Fruit fly (Drosophila melanogaster) whole organism, embryonic: ENCODE measurements around the gene CG10948.
A peak's percentile ranks its signal among the peaks of the same experiment; 100 is the strongest.

ENCODE experiments used
- Atf3 ChIP-seq: fragments of 200-800 bp; sonication (Bioruptor generic); optimal IDR thresholded peaks from 3 replicates; lab custom pipeline; 2016; ENCODE audit warnings: missing biosample characterization, missing genetic modification characterization
- BEAF-32 ChIP-seq: fragments of 200-800 bp; sonication (Bioruptor generic); optimal IDR thresholded peaks from 3 replicates; lab custom pipeline; 2017; ENCODE audit warnings: missing biosample characterization, missing genetic modification characterization, mild to moderate bottlenecking, moderate library complexity, missing genetic modification reagents
- Bdp1 ChIP-seq: fragments of 200-800 bp; sonication (Bioruptor generic); optimal IDR thresholded peaks from 3 replicates; lab custom pipeline; 2016; ENCODE audit warnings: missing biosample characterization, missing genetic modification characterization
- CG10147 ChIP-seq: fragments of 200-800 bp; sonication (Bioruptor generic); optimal IDR thresholded peaks from 2 replicates; lab custom pipeline; 2019; ENCODE audit warnings: missing biosample characterization, mild to moderate bottlenecking, missing genetic modification characterization, moderate library complexity
- CG10209 ChIP-seq: fragments of 200-800 bp; sonication (Bioruptor generic); optimal IDR thresholded peaks from 3 replicates; lab custom pipeline; 2017; ENCODE audit warnings: missing biosample characterization, mild to moderate bottlenecking, missing genetic modification characterization, missing genetic modification reagents
- CG10979 ChIP-seq: fragments of 200-800 bp; sonication (Bioruptor generic); optimal IDR thresholded peaks from 2 replicates; lab custom pipeline; 2018; ENCODE audit warnings: missing biosample characterization, mild to moderate bottlenecking, missing genetic modification characterization, moderate library complexity
- CG11093 ChIP-seq: fragments of 200-800 bp; sonication (Bioruptor generic); IDR thresholded peaks from 3 replicates; pipeline ENCODE4 v1.3.6; 2022; ENCODE audit warnings: missing biosample characterization, missing genetic modification characterization
- CG11247 ChIP-seq: fragments of 200-800 bp; sonication (Bioruptor generic); IDR thresholded peaks from 2 replicates; pipeline ENCODE4 v1.3.6; 2022; ENCODE audit warnings: missing biosample characterization, missing genetic modification characterization
- CG11504 ChIP-seq: fragments of 200-800 bp; sonication (Bioruptor generic); optimal IDR thresholded peaks from 3 replicates; lab custom pipeline; 2019; ENCODE audit warnings: missing biosample characterization, mild to moderate bottlenecking, missing genetic modification characterization, moderate library complexity
- CG11560 ChIP-seq: fragments of 200-800 bp; sonication (Bioruptor generic); IDR thresholded peaks from 3 replicates; pipeline ENCODE4 v1.3.6; 2022; ENCODE audit warnings: missing biosample characterization, missing genetic modification characterization
- CG11695 ChIP-seq: fragments of 200-800 bp; sonication (Bioruptor generic); IDR thresholded peaks from 3 replicates; pipeline ENCODE4 v1.3.6; 2022; ENCODE audit warnings: missing biosample characterization, missing genetic modification characterization
- CG12071 ChIP-seq: fragments of 200-800 bp; sonication (Bioruptor generic); optimal IDR thresholded peaks from 3 replicates; lab custom pipeline; 2018; ENCODE audit warnings: missing biosample characterization, mild to moderate bottlenecking, missing genetic modification characterization
- CG1233 ChIP-seq: fragments of 200-800 bp; sonication (Bioruptor generic); optimal IDR thresholded peaks from 4 replicates; lab custom pipeline; 2018; ENCODE audit warnings: missing biosample characterization, mild to moderate bottlenecking, missing genetic modification characterization
- CG13624 ChIP-seq: fragments of 200-800 bp; sonication (Bioruptor generic); optimal IDR thresholded peaks from 2 replicates; lab custom pipeline; 2016; ENCODE audit warnings: missing biosample characterization, missing genetic modification characterization
- CG1647 ChIP-seq: fragments of 200-800 bp; sonication (Bioruptor generic); optimal IDR thresholded peaks from 3 replicates; lab custom pipeline; 2016; ENCODE audit warnings: missing biosample characterization, missing genetic modification characterization
- CG16813 ChIP-seq: fragments of 200-800 bp; sonication (Bioruptor generic); IDR thresholded peaks from 3 replicates; pipeline ENCODE4 v1.3.6; 2022; ENCODE audit warnings: missing biosample characterization, missing genetic modification characterization; ENCODE audit not compliant: partially characterized antibody
- CG17829 ChIP-seq: fragments of 200-800 bp; optimal IDR thresholded peaks from 2 replicates; lab custom pipeline; 2019; ENCODE audit warnings: missing biosample characterization, mild to moderate bottlenecking, missing genetic modification characterization, moderate library complexity
- CG18011 ChIP-seq: fragments of 200-800 bp; sonication (Bioruptor generic); optimal IDR thresholded peaks from 2 replicates; lab custom pipeline; 2017; ENCODE audit warnings: missing biosample characterization, missing genetic modification characterization, mild to moderate bottlenecking, moderate library complexity, missing genotype
- CG30403 ChIP-seq: fragments of 200-800 bp; sonication (Bioruptor generic); optimal IDR thresholded peaks from 3 replicates; lab custom pipeline; 2016; ENCODE audit warnings: missing biosample characterization, missing genetic modification characterization
- CG3163 ChIP-seq: fragments of 200-800 bp; sonication (Bioruptor generic); optimal IDR thresholded peaks from 3 replicates; lab custom pipeline; 2016; ENCODE audit warnings: missing biosample characterization, missing genetic modification characterization
- CG3847 ChIP-seq: fragments of 200-800 bp; sonication (Bioruptor generic); IDR thresholded peaks from 2 replicates; pipeline ENCODE4 v1.3.6; 2022; ENCODE audit warnings: missing biosample characterization, missing genetic modification characterization
- CG42726 ChIP-seq: fragments of 200-800 bp; sonication (Bioruptor generic); IDR thresholded peaks from 2 replicates; pipeline ENCODE4 v1.3.6; 2022; ENCODE audit warnings: missing biosample characterization, missing genetic modification characterization; ENCODE audit not compliant: partially characterized antibody
- CG4617 ChIP-seq: fragments of 200-800 bp; sonication (Bioruptor generic); optimal IDR thresholded peaks from 3 replicates; lab custom pipeline; 2016; ENCODE audit warnings: missing biosample characterization, missing genetic modification characterization, borderline replicate concordance
- CG6689 ChIP-seq: fragments of 200-800 bp; sonication (Bioruptor generic); IDR thresholded peaks from 2 replicates; pipeline ENCODE4 v1.3.6; 2022; ENCODE audit warnings: missing biosample characterization, missing genetic modification characterization
- CHES-1-like ChIP-seq: fragments of 200-800 bp; sonication (Bioruptor generic); optimal IDR thresholded peaks from 2 replicates; lab custom pipeline; 2016; ENCODE audit warnings: missing biosample characterization, missing genetic modification characterization
- Dll ChIP-seq: fragments of 200-800 bp; sonication (Bioruptor generic); IDR thresholded peaks from 4 replicates; pipeline ENCODE4 v1.3.6; 2022; ENCODE audit warnings: missing biosample characterization, missing genetic modification characterization; ENCODE audit not compliant: partially characterized antibody
- HLH3B ChIP-seq: fragments of 200-800 bp; sonication (Bioruptor generic); IDR thresholded peaks from 2 replicates; pipeline ENCODE4 v1.3.6; 2022; ENCODE audit warnings: missing biosample characterization, missing genetic modification characterization
- NC2α ChIP-seq: fragments of 200-800 bp; sonication (Bioruptor generic); optimal IDR thresholded peaks from 2 replicates; lab custom pipeline; 2016; ENCODE audit warnings: missing biosample characterization, missing genetic modification characterization
- abd-A ChIP-seq: fragments of 200-800 bp; sonication (Bioruptor generic); optimal IDR thresholded peaks from 3 replicates; lab custom pipeline; 2019; ENCODE audit warnings: missing biosample characterization, mild to moderate bottlenecking, missing genetic modification characterization, moderate library complexity
- ac ChIP-seq: fragments of 200-800 bp; sonication (Bioruptor generic); optimal IDR thresholded peaks from 3 replicates; lab custom pipeline; 2017; ENCODE audit warnings: missing biosample characterization, mild to moderate bottlenecking, missing genetic modification characterization
- btn ChIP-seq: fragments of 200-800 bp; sonication (Bioruptor generic); optimal IDR thresholded peaks from 2 replicates; lab custom pipeline; 2016; ENCODE audit warnings: missing biosample characterization, missing genetic modification characterization
- chn ChIP-seq: fragments of 200-800 bp; sonication (Bioruptor generic); optimal IDR thresholded peaks from 2 replicates; lab custom pipeline; 2016; ENCODE audit warnings: missing biosample characterization, missing genetic modification characterization
- croc ChIP-seq: fragments of 200-800 bp; sonication (Bioruptor generic); conservative IDR thresholded peaks from 3 replicates; pipeline ENCODE4 v1.3.6; 2022; ENCODE audit warnings: missing biosample characterization, missing genetic modification characterization
- dimm ChIP-seq: fragments of 200-800 bp; sonication (Bioruptor generic); IDR thresholded peaks from 2 replicates; pipeline ENCODE4 v1.3.6; 2022; ENCODE audit warnings: missing biosample characterization, missing genetic modification characterization
- gce ChIP-seq: fragments of 200-800 bp; sonication (Bioruptor generic); IDR thresholded peaks from 3 replicates; pipeline ENCODE4 v1.3.6; 2022; ENCODE audit warnings: missing biosample characterization, missing genetic modification characterization
- gsb ChIP-seq: fragments of 200-800 bp; sonication (Bioruptor generic); IDR thresholded peaks from 2 replicates; pipeline ENCODE4 v1.3.6; 2022; ENCODE audit warnings: missing biosample characterization, missing genetic modification characterization
- knrl ChIP-seq: fragments of 200-800 bp; sonication (Bioruptor generic); IDR thresholded peaks from 3 replicates; pipeline ENCODE4 v1.3.6; 2022; ENCODE audit warnings: missing biosample characterization, missing genetic modification characterization; ENCODE audit not compliant: partially characterized antibody
- mam ChIP-seq: fragments of 200-800 bp; sonication (Bioruptor generic); optimal IDR thresholded peaks from 3 replicates; lab custom pipeline; 2016; ENCODE audit warnings: missing biosample characterization, missing genetic modification characterization
- mld ChIP-seq: fragments of 200-800 bp; sonication (Bioruptor generic); IDR thresholded peaks from 3 replicates; pipeline ENCODE4 v1.3.6; 2022; ENCODE audit warnings: missing biosample characterization, missing genetic modification characterization; ENCODE audit not compliant: partially characterized antibody
- nau ChIP-seq: fragments of 200-800 bp; sonication (Bioruptor generic); optimal IDR thresholded peaks from 3 replicates; lab custom pipeline; 2017; ENCODE audit warnings: missing biosample characterization, mild to moderate bottlenecking, missing genetic modification characterization, missing genetic modification reagents
- nerfin-2 ChIP-seq: fragments of 200-800 bp; sonication (Bioruptor generic); IDR thresholded peaks from 2 replicates; pipeline ENCODE4 v1.3.6; 2022; ENCODE audit warnings: missing biosample characterization, missing genetic modification characterization; ENCODE audit not compliant: partially characterized antibody
- pzg ChIP-seq: fragments of 200-800 bp; sonication (Bioruptor generic); optimal IDR thresholded peaks from 3 replicates; lab custom pipeline; 2018; ENCODE audit warnings: missing biosample characterization, mild to moderate bottlenecking, missing genetic modification characterization, moderate library complexity
- rib ChIP-seq: fragments of 200-800 bp; sonication (Bioruptor generic); IDR thresholded peaks from 2 replicates; pipeline ENCODE4 v1.3.6; 2022; ENCODE audit warnings: missing biosample characterization, missing genetic modification characterization
- schlank ChIP-seq: fragments of 200-800 bp; sonication (Bioruptor generic); optimal IDR thresholded peaks from 2 replicates; lab custom pipeline; 2018; ENCODE audit warnings: missing biosample characterization, mild to moderate bottlenecking, missing genetic modification characterization
- sens-2 ChIP-seq: fragments of 200-800 bp; sonication (Bioruptor generic); IDR thresholded peaks from 2 replicates; pipeline ENCODE4 v1.3.6; 2022; ENCODE audit warnings: missing biosample characterization, missing genetic modification characterization
- stwl ChIP-seq: fragments of 200-800 bp; sonication (Bioruptor generic); optimal IDR thresholded peaks from 3 replicates; lab custom pipeline; 2018; ENCODE audit warnings: missing biosample characterization, mild to moderate bottlenecking, missing genetic modification characterization, moderate library complexity
- ttk ChIP-seq: fragments of 200-800 bp; sonication (Bioruptor generic); IDR thresholded peaks from 2 replicates; pipeline ENCODE4 v2.1.2; 2022; ENCODE audit warnings: missing biosample characterization, missing genetic modification characterization
- twi ChIP-seq: fragments of 200-800 bp; optimal IDR thresholded peaks from 2 replicates; lab custom pipeline; 2019; ENCODE audit warnings: missing biosample characterization, mild to moderate bottlenecking, missing genetic modification characterization, moderate library complexity
- unc-4 ChIP-seq: fragments of 200-800 bp; sonication (Bioruptor generic); IDR thresholded peaks from 2 replicates; pipeline ENCODE4 v1.3.6; 2022; ENCODE audit warnings: missing biosample characterization, missing genetic modification characterization; ENCODE audit not compliant: partially characterized antibody
- wdn ChIP-seq: fragments of 200-800 bp; sonication (Bioruptor generic); IDR thresholded peaks from 2 replicates; pipeline ENCODE4 v1.3.6; 2022; ENCODE audit warnings: missing biosample characterization, missing genetic modification characterization

Gene CG10948

DNA sequence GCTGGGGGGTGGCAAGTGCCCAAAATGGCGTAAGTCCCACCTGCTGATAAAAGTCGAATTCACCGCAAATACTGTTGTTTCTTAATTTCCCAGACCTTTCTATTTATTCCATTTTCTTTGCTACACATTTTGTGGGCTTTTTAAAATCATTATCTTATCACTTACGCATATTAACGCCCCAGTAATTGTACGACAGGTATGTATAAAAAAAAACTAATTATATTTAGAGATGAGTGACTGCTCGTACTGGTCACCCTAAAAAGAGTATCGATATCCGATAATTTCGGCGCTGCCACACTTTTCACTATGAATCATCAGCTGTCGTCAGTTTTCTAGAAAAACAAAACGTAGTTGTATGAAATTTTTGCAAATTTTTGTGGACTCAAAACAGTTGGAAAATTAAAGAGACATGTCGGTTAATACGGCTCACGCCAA lies at the start of gene CG10948, which contains the start of gene Wbp2 (continued):
- TF ChIP-seq CG11504 (no peak), mld (GFP tag; lab: Robert Waterston, UW) (no peak), CG42726 (no peak; the same call in 1 of the 2 replicates), unc-4 (GFP tag; lab: Robert Waterston, UW) (peak; percentile 58), nau (GFP tag; lab: Kevin White, UChicago) (peak; percentile 37), Bdp1 (GFP tag; lab: Kevin White, UChicago) (no peak), CG11247 (GFP tag; lab: Robert Waterston, UW) (no peak), CG12071 (no peak), CG16813 (GFP tag; lab: Robert Waterston, UW) (peak; percentile 48; the same call in 1 of the 3 replicates), knrl (GFP tag; lab: Robert Waterston, UW) (0 out of 3 replicates have a peak, but pooled peaks have one; percentile 54), CG1647 (GFP tag; lab: Kevin White, UChicago) (no peak), wdn (GFP tag; lab: Robert Waterston, UW) (no peak), CG17829 (tag; lab: Kevin White, UChicago) (peak; percentile 41), BEAF-32 (peak; percentile 72), CG13624 (GFP tag; lab: Kevin White, UChicago) (peak; percentile 17), CG3847 (GFP tag; lab: Robert Waterston, UW) (no peak), CG3163 (GFP tag; lab: Kevin White, UChicago) (no peak), CG11560 (no peak), CG30403 (GFP tag; lab: Kevin White, UChicago) (no peak), HLH3B (GFP tag; lab: Robert Waterston, UW) (no peak), ac (GFP tag; lab: Kevin White, UChicago) (no peak), rib (GFP tag; lab: Robert Waterston, UW) (no peak), CG18011 (GFP tag; lab: Kevin White, UChicago) (peak; percentile 1), croc (GFP tag; lab: Robert Waterston, UW) (no peak), mam (GFP tag; lab: Kevin White, UChicago) (peak; percentile 2), CG10147 (no peak), CG10209 (GFP tag; lab: Kevin White, UChicago) (no peak), CG6689 (no peak), ttk (no peak), btn (no peak), dimm (GFP tag; lab: Robert Waterston, UW) (no peak), sens-2 (GFP tag; lab: Robert Waterston, UW) (no peak), schlank (no peak), CHES-1-like (peak; percentile 31), Atf3 (GFP tag; lab: Kevin White, UChicago) (peak; percentile 16), gsb (GFP tag; lab: Robert Waterston, UW) (no peak), twi (no peak), CG10979 (tag; lab: Kevin White, UChicago) (peak; percentile 22), CG11695 (GFP tag; lab: Robert Waterston, UW) (no peak), abd-A (tag; lab: Kevin White, UChicago) (peak; percentile 98), NC2α (GFP tag; lab: Kevin White, UChicago) (no peak), pzg (GFP tag; lab: Kevin White, UChicago) (peak; percentile 71), CG1233 (GFP tag; lab: Kevin White, UChicago) (no peak), Dll (GFP tag; lab: Robert Waterston, UW) (peak; percentile 65; the same call in 1 of the 4 replicates), stwl (tag; lab: Kevin White, UChicago) (peak; percentile 97), CG11093 (GFP tag; lab: Robert Waterston, UW) (no peak), nerfin-2 (no peak; the same call in 1 of the 2 replicates), chn (GFP tag; lab: Kevin White, UChicago) (peak; percentile 59), gce (GFP tag; lab: Robert Waterston, UW) (no peak), CG4617 (GFP tag; lab: Kevin White, UChicago) (peak; percentile 90)
